Fruit fly (Drosophila melanogaster): ENCODE results near the gene Nfs1.
A peak's percentile ranks its signal among the peaks of the same experiment; 100 is the strongest.

Gene Nfs1

dm6 chr2L:12007853-12008252, 8.4 kb downstream of the Nfs1 start, which contains the start of gene Rh5:
Gene Rh5 (plus strand): TSS chr2L:12008153.
- TF ChIP-seq CG5953 (GFP tag; IDR thresholded peaks at IDR 0.05): no peak
- TF ChIP-seq Hand (GFP tag; optimal IDR thresholded peaks at IDR 0.05): no peak
- no peak for TF ChIP-seq eyg (GFP tag; optimal IDR thresholded peaks at IDR 0.05)
- TF ChIP-seq CG10462 (GFP tag; optimal IDR thresholded peaks at IDR 0.05): no peak

- TF ChIP-seq CG15479 (GFP tag; optimal IDR thresholded peaks at IDR 0.05) (peak; percentile 99), CG9609 (GFP tag; optimal IDR thresholded peaks at IDR 0.05) (no peak), CG17385 (GFP tag; optimal IDR thresholded peaks at IDR 0.05) (peak; percentile 96), grn (GFP tag; optimal IDR thresholded peaks at IDR 0.05) (peak; percentile 65), Nf-YC (tag; optimal IDR thresholded peaks at IDR 0.05) (peak; percentile 100), Lpt (GFP tag; optimal IDR thresholded peaks at IDR 0.05) (no peak), CG17568 (GFP tag; optimal IDR thresholded peaks at IDR 0.05) (peak; percentile 51), Adf1 (GFP tag; IDR thresholded peaks at IDR 0.05) (no peak), Side (GFP tag; optimal IDR thresholded peaks at IDR 0.05) (peak; percentile 56), gro (GFP tag; optimal IDR thresholded peaks at IDR 0.05) (peak; percentile 53), psq (GFP tag; optimal IDR thresholded peaks at IDR 0.05) (no peak), pzg (GFP tag; optimal IDR thresholded peaks at IDR 0.05) (peak; percentile 5), CG3163 (GFP tag; optimal IDR thresholded peaks at IDR 0.05) (peak; percentile 43), CG11398 (GFP tag; optimal IDR thresholded peaks at IDR 0.05) (no peak), Lhr (GFP tag; optimal IDR thresholded peaks at IDR 0.05) (peak; percentile 98), CG9215 (GFP tag; IDR thresholded peaks at IDR 0.05) (no peak), Hr51 (GFP tag; optimal IDR thresholded peaks at IDR 0.05) (peak in 1 of 2 experiments; percentile 44), pfk (GFP tag; optimal IDR thresholded peaks at IDR 0.05) (peak; percentile 68), run (tag; optimal IDR thresholded peaks at IDR 0.05) (peak; percentile 62), CG8359 (GFP tag; optimal IDR thresholded peaks at IDR 0.05; ENCODE audit: borderline replicate concordance) (peak; percentile 34), Deaf1 (tag; optimal IDR thresholded peaks at IDR 0.05) (peak; percentile 79), CG4360 (GFP tag; IDR thresholded peaks at IDR 0.05) (no peak), Med (GFP tag) (peak; percentile 94), cg (GFP tag; optimal IDR thresholded peaks at IDR 0.05) (peak; percentile 91), tap (tag; optimal IDR thresholded peaks at IDR 0.05) (peak; percentile 68), unc-4 (GFP tag; IDR thresholded peaks at IDR 0.05; ENCODE audit: partially characterized antibody) (no peak), onecut (GFP tag; IDR thresholded peaks at IDR 0.05) (peak; percentile 63), CG18476 (GFP tag; optimal IDR thresholded peaks at IDR 0.05) (no peak), p53 (GFP tag; optimal IDR thresholded peaks at IDR 0.05) (no peak), MTF-1 (GFP tag; optimal IDR thresholded peaks at IDR 0.05; ENCODE audit: borderline replicate concordance) (peak; percentile 58), CG17802 (tag; optimal IDR thresholded peaks at IDR 0.05) (peak; percentile 15), bcd (GFP tag; optimal IDR thresholded peaks at IDR 0.05) (peak; percentile 44), Hr78 (GFP tag; optimal IDR thresholded peaks at IDR 0.05) (peak in 1 of 2 experiments; percentile 58), CG1024 (GFP tag; IDR thresholded peaks at IDR 0.05) (no peak), ab (GFP tag; optimal IDR thresholded peaks at IDR 0.05) (peak; percentile 84), CG7271 (tag; optimal IDR thresholded peaks at IDR 0.05) (no peak), CG8290 (GFP tag; optimal IDR thresholded peaks at IDR 0.05) (no peak), CG8290 (tag; optimal IDR thresholded peaks at IDR 0.05) (peak; percentile 20 to 77), bbx (GFP tag; IDR thresholded peaks at IDR 0.05; ENCODE audit: partially characterized antibody) (no peak), CG2875 (GFP tag; optimal IDR thresholded peaks at IDR 0.05) (no peak), ara (GFP tag; IDR thresholded peaks at IDR 0.05) (no peak), Rx (GFP tag; IDR thresholded peaks at IDR 0.05) (no peak), CG17912 (GFP tag; optimal IDR thresholded peaks at IDR 0.05) (peak; percentile 38)
Observed at dm6 chr2L:12010100-12010876, 10.8 kb downstream of the Nfs1 start.

Measured in whole organism, embryonic.